Fruit fly (Drosophila melanogaster) whole organism, embryonic: ENCODE measurements around the gene mus301.

Experiments
- Abd-B ChIP-seq: fragments of 200-800 bp; sonication (Bioruptor generic); optimal IDR thresholded peaks from 2 replicates; lab custom pipeline; 2018; ENCODE audit warnings: missing biosample characterization, mild to moderate bottlenecking, missing genetic modification characterization, moderate library complexity
- Adf1 ChIP-seq: fragments of 200-800 bp; sonication (Bioruptor generic); IDR thresholded peaks from 2 replicates; pipeline ENCODE4 v1.3.6; 2022; ENCODE audit warnings: missing biosample characterization, missing genetic modification characterization
- CG10959 ChIP-seq: fragments of 200-800 bp; sonication (Bioruptor generic); IDR thresholded peaks from 2 replicates; pipeline ENCODE4 v1.3.6; 2022; ENCODE audit warnings: missing biosample characterization, missing genetic modification characterization
- CG11504 ChIP-seq: fragments of 200-800 bp; sonication (Bioruptor generic); optimal IDR thresholded peaks from 3 replicates; lab custom pipeline; 2019; ENCODE audit warnings: missing biosample characterization, mild to moderate bottlenecking, missing genetic modification characterization, moderate library complexity
- CG11695 ChIP-seq: fragments of 200-800 bp; sonication (Bioruptor generic); IDR thresholded peaks from 3 replicates; pipeline ENCODE4 v1.3.6; 2022; ENCODE audit warnings: missing biosample characterization, missing genetic modification characterization
- CG13624 ChIP-seq: fragments of 200-800 bp; sonication (Bioruptor generic); optimal IDR thresholded peaks from 2 replicates; lab custom pipeline; 2016; ENCODE audit warnings: missing biosample characterization, missing genetic modification characterization
- CG14860 ChIP-seq: fragments of 200-800 bp; sonication (Bioruptor generic); IDR thresholded peaks from 3 replicates; pipeline ENCODE4 v1.3.6; 2022; ENCODE audit warnings: missing biosample characterization, missing genetic modification characterization; ENCODE audit not compliant: partially characterized antibody
- CG15696 ChIP-seq: fragments of 200-800 bp; sonication (Bioruptor generic); optimal IDR thresholded peaks from 2 replicates; lab custom pipeline; 2019; ENCODE audit warnings: missing biosample characterization, mild to moderate bottlenecking, missing genetic modification characterization, moderate library complexity
- CG18619 ChIP-seq: fragments of 200-800 bp; sonication (Bioruptor generic); optimal IDR thresholded peaks from 3 replicates; lab custom pipeline; 2017; ENCODE audit warnings: missing biosample characterization, mild to moderate bottlenecking, missing genetic modification characterization
- CG2120 ChIP-seq: fragments of 200-800 bp; sonication (Bioruptor generic); optimal IDR thresholded peaks from 3 replicates; lab custom pipeline; 2016; ENCODE audit warnings: missing biosample characterization, missing genetic modification characterization
- CG2712 ChIP-seq: fragments of 200-800 bp; optimal IDR thresholded peaks from 3 replicates; lab custom pipeline; 2019; ENCODE audit warnings: missing biosample characterization, mild to moderate bottlenecking, missing genetic modification characterization, moderate library complexity
- CG31365 ChIP-seq: fragments of 200-800 bp; sonication (Bioruptor generic); optimal IDR thresholded peaks from 2 replicates; lab custom pipeline; 2018; ENCODE audit warnings: missing biosample characterization, mild to moderate bottlenecking, missing genetic modification characterization
- CG7839 ChIP-seq: fragments of 200-800 bp; sonication (Bioruptor generic); optimal IDR thresholded peaks from 3 replicates; lab custom pipeline; 2018; ENCODE audit warnings: missing biosample characterization, mild to moderate bottlenecking, missing genetic modification characterization, moderate library complexity
- CG7928 ChIP-seq: fragments of 200-800 bp; sonication (Bioruptor generic); optimal IDR thresholded peaks from 2 replicates; lab custom pipeline; 2017; ENCODE audit warnings: missing biosample characterization, mild to moderate bottlenecking, missing genetic modification characterization
- CG8359 ChIP-seq: fragments of 200-800 bp; sonication (Bioruptor generic); optimal IDR thresholded peaks from 2 replicates; lab custom pipeline; 2017; ENCODE audit warnings: missing biosample characterization, mild to moderate bottlenecking, missing genetic modification characterization, borderline replicate concordance
- CG8478 ChIP-seq: fragments of >200 bp; optimal IDR thresholded peaks from 2 replicates; lab custom pipeline; 2018
- CG9609 ChIP-seq: fragments of 200-800 bp; sonication (Bioruptor generic); optimal IDR thresholded peaks from 3 replicates; lab custom pipeline; 2016; ENCODE audit warnings: missing biosample characterization, missing genetic modification characterization
- Drgx ChIP-seq: fragments of 200-800 bp; sonication (Bioruptor generic); IDR thresholded peaks from 2 replicates; pipeline ENCODE4 v1.3.6; 2022; ENCODE audit warnings: missing biosample characterization, missing genetic modification characterization
- Fer2 ChIP-seq: fragments of 200-800 bp; sonication (Bioruptor generic); optimal IDR thresholded peaks from 2 replicates; lab custom pipeline; 2018; ENCODE audit warnings: missing biosample characterization, mild to moderate bottlenecking, missing genetic modification characterization, moderate library complexity
- Fer3 ChIP-seq: fragments of 200-800 bp; sonication (Bioruptor generic); optimal IDR thresholded peaks from 2 replicates; lab custom pipeline; 2018; ENCODE audit warnings: missing biosample characterization, mild to moderate bottlenecking, missing genetic modification characterization, moderate library complexity
- H2.0 ChIP-seq: fragments of 200-800 bp; sonication (Bioruptor generic); IDR thresholded peaks from 2 replicates; pipeline ENCODE4 v1.3.6; 2022; ENCODE audit warnings: missing biosample characterization, missing genetic modification characterization
- Neu2 ChIP-seq: fragments of 200-800 bp; sonication (Bioruptor generic); optimal IDR thresholded peaks from 3 replicates; lab custom pipeline; 2016; ENCODE audit warnings: missing biosample characterization, missing genetic modification characterization, borderline replicate concordance
- NfI ChIP-seq: fragments of 200-800 bp; sonication (Bioruptor generic); optimal IDR thresholded peaks from 3 replicates; lab custom pipeline; 2018; ENCODE audit warnings: missing biosample characterization, mild to moderate bottlenecking, missing genetic modification characterization, moderate library complexity
- Sox100B ChIP-seq: fragments of 200-800 bp; sonication (Bioruptor generic); optimal IDR thresholded peaks from 3 replicates; lab custom pipeline; 2018; ENCODE audit warnings: missing biosample characterization, mild to moderate bottlenecking, missing genetic modification characterization
- Sry-δ ChIP-seq: fragments of 200-800 bp; sonication (Bioruptor generic); optimal IDR thresholded peaks from 2 replicates; lab custom pipeline; 2016; ENCODE audit warnings: missing biosample characterization, missing genetic modification characterization
- Taf1 ChIP-seq: fragments of 200-800 bp; sonication (Bioruptor generic); IDR thresholded peaks from 2 replicates; pipeline ENCODE4 v1.3.6; 2022; ENCODE audit warnings: missing biosample characterization, missing genetic modification characterization
- amos ChIP-seq: fragments of 200-800 bp; sonication (Bioruptor generic); IDR thresholded peaks from 2 replicates; pipeline ENCODE4 v1.3.6; 2022; ENCODE audit warnings: missing biosample characterization, missing genetic modification characterization; ENCODE audit not compliant: partially characterized antibody
- aop ChIP-seq: fragments of 200-800 bp; sonication (Bioruptor generic); IDR thresholded peaks from 2 replicates; pipeline ENCODE4 v1.3.6; 2022; ENCODE audit warnings: missing biosample characterization, missing genetic modification characterization
- ato ChIP-seq: fragments of 200-800 bp; sonication (Bioruptor generic); IDR thresholded peaks from 2 replicates; pipeline ENCODE4 v1.3.6; 2022; ENCODE audit warnings: missing biosample characterization, missing genetic modification characterization; ENCODE audit not compliant: partially characterized antibody
- bab2 ChIP-seq: fragments of 200-800 bp; sonication (Bioruptor generic); optimal IDR thresholded peaks from 2 replicates; lab custom pipeline; 2016; ENCODE audit warnings: missing biosample characterization, missing genetic modification characterization
- bcd ChIP-seq: fragments of 200-800 bp; sonication (Bioruptor generic); optimal IDR thresholded peaks from 2 replicates; lab custom pipeline; 2017; ENCODE audit warnings: missing biosample characterization, mild to moderate bottlenecking, missing genetic modification characterization
- bigmax ChIP-seq: fragments of 200-800 bp; sonication (Bioruptor generic); optimal IDR thresholded peaks from 2 replicates; lab custom pipeline; 2018; ENCODE audit warnings: missing biosample characterization, mild to moderate bottlenecking, missing genetic modification characterization
- da ChIP-seq: fragments of 200-800 bp; sonication (Bioruptor generic); optimal IDR thresholded peaks from 2 replicates; lab custom pipeline; 2016; ENCODE audit warnings: missing biosample characterization, missing genetic modification characterization
- ewg ChIP-seq: fragments of 200-800 bp; sonication (Bioruptor generic); optimal IDR thresholded peaks from 3 replicates; lab custom pipeline; 2017; ENCODE audit warnings: mild to moderate bottlenecking, missing biosample characterization, missing genetic modification reagents, missing genetic modification characterization
- fd64A ChIP-seq: fragments of 200-800 bp; sonication (Bioruptor generic); optimal IDR thresholded peaks from 3 replicates; lab custom pipeline; 2018; ENCODE audit warnings: missing biosample characterization, mild to moderate bottlenecking, missing genetic modification characterization
- gcm2 ChIP-seq: fragments of 200-800 bp; sonication (Bioruptor generic); optimal IDR thresholded peaks from 2 replicates; lab custom pipeline; 2016; ENCODE audit warnings: missing biosample characterization, missing genetic modification characterization
- grn ChIP-seq: fragments of 200-800 bp; sonication (Bioruptor generic); optimal IDR thresholded peaks from 3 replicates; lab custom pipeline; 2017; ENCODE audit warnings: missing biosample characterization, missing genetic modification characterization
- gsb-n ChIP-seq: fragments of 200-800 bp; sonication (Bioruptor generic); optimal IDR thresholded peaks from 3 replicates; lab custom pipeline; 2018; ENCODE audit warnings: missing biosample characterization, mild to moderate bottlenecking, missing genetic modification characterization
- kah ChIP-seq: fragments of 200-800 bp; sonication (Bioruptor generic); optimal IDR thresholded peaks from 2 replicates; lab custom pipeline; 2018; ENCODE audit warnings: missing biosample characterization, mild to moderate bottlenecking, missing genetic modification characterization
- lab ChIP-seq: fragments of 200-800 bp; sonication (Bioruptor generic); optimal IDR thresholded peaks from 3 replicates; lab custom pipeline; 2017; ENCODE audit warnings: missing biosample characterization, missing genetic modification characterization, mild to moderate bottlenecking, moderate library complexity, missing genetic modification reagents
- phol ChIP-seq: fragments of 200-800 bp; sonication (Bioruptor generic); optimal IDR thresholded peaks from 3 replicates; lab custom pipeline; 2018; ENCODE audit warnings: missing biosample characterization, mild to moderate bottlenecking, missing genetic modification characterization, moderate library complexity
- rib ChIP-seq: fragments of 200-800 bp; sonication (Bioruptor generic); IDR thresholded peaks from 2 replicates; pipeline ENCODE4 v1.3.6; 2022; ENCODE audit warnings: missing biosample characterization, missing genetic modification characterization
- slou ChIP-seq: fragments of 200-800 bp; sonication (Bioruptor generic); optimal IDR thresholded peaks from 3 replicates; lab custom pipeline; 2016; ENCODE audit warnings: missing biosample characterization, missing genetic modification characterization
- sqz ChIP-seq: fragments of 200-800 bp; sonication (Bioruptor generic); optimal IDR thresholded peaks from 3 replicates; lab custom pipeline; 2018; ENCODE audit warnings: missing biosample characterization, mild to moderate bottlenecking, missing genetic modification characterization
- sr ChIP-seq: fragments of 200-800 bp; sonication (Bioruptor generic); IDR thresholded peaks from 3 replicates; pipeline ENCODE4 v1.3.6; 2022; ENCODE audit warnings: missing biosample characterization, missing genetic modification characterization
- trh ChIP-seq: fragments of 200-800 bp; sonication (Bioruptor generic); optimal IDR thresholded peaks from 2 replicates; lab custom pipeline; 2016; ENCODE audit warnings: missing biosample characterization, missing genetic modification characterization
- wor ChIP-seq: fragments of 200-800 bp; sonication (Bioruptor generic); IDR thresholded peaks from 2 replicates; pipeline ENCODE4 v1.3.6; 2022; ENCODE audit warnings: missing biosample characterization, missing genetic modification characterization
- yki ChIP-seq: fragments of >200 bp; optimal IDR thresholded peaks from 3 replicates; lab custom pipeline; 2018
- zfh1 ChIP-seq: fragments of 200-800 bp; sonication (Bioruptor generic); IDR thresholded peaks from 3 replicates; pipeline ENCODE4 v1.3.6; 2022; ENCODE audit warnings: missing biosample characterization, missing genetic modification characterization

mus301 gene

dm6 chr3L:8185263-8186227, 47.9 kb downstream of the mus301 start (continued):
- TF ChIP-seq bcd (GFP tag; lab: Kevin White, UChicago) (peak; percentile 34), CG14860 (GFP tag; lab: Robert Waterston, UW) (no peak), Sry-δ (GFP tag; lab: Kevin White, UChicago) (peak; percentile 21), rib (GFP tag; lab: Robert Waterston, UW) (no peak), zfh1 (GFP tag; lab: Robert Waterston, UW) (peak; percentile 4; the same call in 1 of the 3 replicates), Taf1 (GFP tag; lab: Robert Waterston, UW) (0 out of 2 replicates have a peak, but pooled peaks have one; percentile 38), aop (GFP tag; lab: Robert Waterston, UW) (no peak), bigmax (GFP tag; lab: Kevin White, UChicago) (no peak), ewg (GFP tag; lab: Kevin White, UChicago) (peak; percentile 32), grn (GFP tag; lab: Kevin White, UChicago) (peak; percentile 99), bab2 (GFP tag; lab: Kevin White, UChicago) (peak; percentile 37), Neu2 (no peak), CG18619 (GFP tag; lab: Kevin White, UChicago) (no peak), trh (no peak), CG8478 (lab: Kevin White, UChicago) (no peak), kah (GFP tag; lab: Kevin White, UChicago) (no peak), CG15696 (tag; lab: Kevin White, UChicago) (no peak), Adf1 (GFP tag; lab: Robert Waterston, UW) (no peak), fd64A (GFP tag; lab: Kevin White, UChicago) (peak; percentile 5), gcm2 (no peak), CG9609 (peak; percentile 57), sqz (GFP tag; lab: Kevin White, UChicago) (no peak), H2.0 (GFP tag; lab: Robert Waterston, UW) (no peak), amos (GFP tag; lab: Robert Waterston, UW) (no peak), CG2120 (GFP tag; lab: Kevin White, UChicago) (peak; percentile 74), Fer2 (tag; lab: Kevin White, UChicago) (peak; percentile 18), phol (tag; lab: Kevin White, UChicago) (peak; percentile 43), Drgx (GFP tag; lab: Robert Waterston, UW) (no peak), CG7839 (tag; lab: Kevin White, UChicago) (peak; percentile 58), ato (GFP tag; lab: Robert Waterston, UW) (no peak), Fer3 (tag; lab: Kevin White, UChicago) (peak; percentile 38), slou (GFP tag; lab: Kevin White, UChicago) (no peak), yki (no peak), CG31365 (no peak), CG7928 (GFP tag; lab: Kevin White, UChicago) (no peak), Abd-B (GFP tag; lab: Kevin White, UChicago) (peak; percentile 30), CG2712 (tag; lab: Kevin White, UChicago) (peak; percentile 42), Sox100B (GFP tag; lab: Kevin White, UChicago) (peak; percentile 6), gsb-n (tag; lab: Kevin White, UChicago) (no peak), lab (peak; percentile 70), CG8359 (no peak), CG11504 (tag; lab: Kevin White, UChicago) (peak; percentile 57), CG11695 (GFP tag; lab: Robert Waterston, UW) (0 out of 3 replicates have a peak, but pooled peaks have one; percentile 34), CG10959 (GFP tag; lab: Robert Waterston, UW) (no peak), NfI (peak; percentile 24), sr (GFP tag; lab: Robert Waterston, UW) (no peak), da (GFP tag; lab: Kevin White, UChicago) (no peak), CG13624 (GFP tag; lab: Kevin White, UChicago) (peak; percentile 12), wor (GFP tag; lab: Robert Waterston, UW) (no peak)
